Worm (Caenorhabditis elegans) whole organism, young adult: ENCODE measurements around the gene oac-55.

Experiments
- F23B12.7 ChIP-seq: sonication (generic microtip); optimal IDR thresholded peaks from 2 replicates; lab custom pipeline; 2017; ENCODE audit warnings: missing genetic modification characterization, mild to moderate bottlenecking, missing compliant biosample characterization, antibody characterized with exemption, moderate library complexity; ENCODE audit not compliant: insufficient read depth
- fkh-3 ChIP-seq: sonication (generic microtip); optimal IDR thresholded peaks from 2 replicates; lab custom pipeline; 2016; ENCODE audit warnings: mild to moderate bottlenecking, missing genetic modification characterization, missing compliant biosample characterization
- pbrm-1 ChIP-seq: fragments of 200-800 bp; sonication (Bioruptor generic); IDR thresholded peaks from 2 replicates; pipeline ENCODE4 v1.3.6; 2022; ENCODE audit warnings: missing genetic modification reagents, missing genetic modification characterization, missing compliant biosample characterization
- unc-62 ChIP-seq: fragments of 150-350 bp; optimal IDR thresholded peaks from 2 replicates; lab custom pipeline; 2014; ENCODE audit warnings: missing biosample characterization, missing genetic modification reagents, missing genetic modification characterization

- TF ChIP-seq pbrm-1 (GFP tag; lab: Robert Waterston, UW) (no peak), F23B12.7 (tag; lab: Kevin White, UChicago) (no peak), fkh-3 (tag; lab: Kevin White, UChicago) (no peak), unc-62 (no peak)
Observed at ce11 chrV:3766904-3767303, 6.0 kb downstream of the oac-55 start, which contains the start of gene Y39H10A.1.
